Worm (Caenorhabditis elegans) whole organism, L3 larva: ENCODE measurements around the gene cnt-2.

Experiments used
- aly-2 ChIP-seq: fragments of 150-350 bp; optimal IDR thresholded peaks from 2 replicates; lab custom pipeline; 2014; ENCODE audit warnings: missing biosample characterization, missing genetic modification characterization
- ama-1 ChIP-seq: fragments of 150-350 bp; optimal IDR thresholded peaks from 2 replicates; lab custom pipeline; 2018
- ceh-16 ChIP-seq: sonication (generic microtip); optimal IDR thresholded peaks from 2 replicates; lab custom pipeline; 2017; ENCODE audit warnings: missing biosample characterization, missing genetic modification characterization
- ceh-28 ChIP-seq: fragments of 150-350 bp; optimal IDR thresholded peaks from 2 replicates; lab custom pipeline; 2014; ENCODE audit warnings: missing biosample characterization, missing genetic modification reagents, missing genetic modification characterization
- ceh-82 ChIP-seq: fragments of 150-350 bp; optimal IDR thresholded peaks from 2 replicates; lab custom pipeline; 2014; ENCODE audit warnings: missing biosample characterization, missing genetic modification characterization
- ceh-9 ChIP-seq: sonication (generic microtip); optimal IDR thresholded peaks from 2 replicates; lab custom pipeline; 2018; ENCODE audit warnings: missing biosample characterization, missing genetic modification characterization
- daf-12 ChIP-seq: fragments of 150-350 bp; optimal IDR thresholded peaks from 2 replicates; lab custom pipeline; 2014; ENCODE audit warnings: missing biosample characterization, missing genetic modification reagents, missing genetic modification characterization
- egl-27 ChIP-seq: sonication (generic microtip); optimal IDR thresholded peaks from 4 replicates; lab custom pipeline; 2017; ENCODE audit warnings: missing biosample characterization, missing genetic modification reagents, missing genetic modification characterization
- elt-1 ChIP-seq: fragments of 150-350 bp; optimal IDR thresholded peaks from 2 replicates; lab custom pipeline; 2014; ENCODE audit warnings: missing biosample characterization, missing genetic modification characterization
- elt-2 ChIP-seq: sonication (generic microtip); optimal IDR thresholded peaks from 2 replicates; lab custom pipeline; 2016; ENCODE audit warnings: missing genetic modification reagents, mild to moderate bottlenecking, missing genetic modification characterization, missing compliant biosample characterization
- elt-3 ChIP-seq, 3 experiments: fragments of 150-350 bp in 1 of 3; sonication (generic microtip) in 2 of 3; optimal IDR thresholded peaks; 2 replicates in 2 of 3; 4 replicates in 1 of 3; lab custom pipeline; 2014 to 2017; ENCODE audit warnings: missing biosample characterization in 3 of 3, missing genetic modification characterization in 3 of 3
- eor-1 ChIP-seq, 2 experiments: fragments of 150-350 bp; optimal IDR thresholded peaks; 2 replicates each; lab custom pipeline; 2014 to 2018; ENCODE audit warnings: missing biosample characterization in 2 of 2, missing genetic modification characterization in 2 of 2
- fkh-10 ChIP-seq: sonication (generic microtip); optimal IDR thresholded peaks from 2 replicates; lab custom pipeline; 2017; ENCODE audit warnings: missing biosample characterization, missing genetic modification reagents, missing genetic modification characterization
- fkh-2 ChIP-seq: fragments of 150-350 bp; optimal IDR thresholded peaks from 2 replicates; lab custom pipeline; 2014; ENCODE audit warnings: missing biosample characterization, missing genetic modification reagents, missing genetic modification characterization
- fos-1 ChIP-seq: fragments of 150-350 bp; optimal IDR thresholded peaks from 2 replicates; lab custom pipeline; 2014; ENCODE audit warnings: missing biosample characterization, missing genetic modification characterization
- hmg-11 ChIP-seq: sonication (generic microtip); optimal IDR thresholded peaks from 2 replicates; lab custom pipeline; 2016; ENCODE audit warnings: missing genetic modification characterization, missing compliant biosample characterization
- jun-1 ChIP-seq: fragments of 150-350 bp; optimal IDR thresholded peaks from 2 replicates; lab custom pipeline; 2014; ENCODE audit warnings: missing biosample characterization, missing genetic modification reagents, missing genetic modification characterization
- lin-15B ChIP-seq: fragments of 150-350 bp; optimal IDR thresholded peaks from 2 replicates; lab custom pipeline; 2014; ENCODE audit warnings: missing biosample characterization, missing genetic modification characterization
- lin-39 ChIP-seq: fragments of 150-350 bp; optimal IDR thresholded peaks from 2 replicates; lab custom pipeline; 2018; ENCODE audit warnings: missing biosample characterization, missing genetic modification reagents, missing genetic modification characterization
- lsy-12 ChIP-seq: sonication (generic microtip); optimal IDR thresholded peaks from 2 replicates; lab custom pipeline; 2016; ENCODE audit warnings: mild to moderate bottlenecking, missing genetic modification characterization, missing compliant biosample characterization
- mdl-1 ChIP-seq: fragments of 150-350 bp; optimal IDR thresholded peaks from 2 replicates; lab custom pipeline; 2014; ENCODE audit warnings: missing biosample characterization, missing genetic modification characterization
- nfya-1 ChIP-seq: sonication (generic microtip); optimal IDR thresholded peaks from 2 replicates; lab custom pipeline; 2017; ENCODE audit warnings: missing genetic modification characterization, mild to moderate bottlenecking, missing compliant biosample characterization, antibody characterized with exemption, moderate library complexity; ENCODE audit not compliant: insufficient read depth
- nhr-23 ChIP-seq: fragments of 150-350 bp; optimal IDR thresholded peaks from 2 replicates; lab custom pipeline; 2014; ENCODE audit warnings: missing biosample characterization, missing genetic modification reagents, missing genetic modification characterization
- nhr-25 ChIP-seq: sonication (generic microtip); optimal IDR thresholded peaks from 2 replicates; lab custom pipeline; 2017; ENCODE audit warnings: missing biosample characterization, missing genetic modification characterization
- nhr-43 ChIP-seq: sonication (generic microtip); optimal IDR thresholded peaks from 2 replicates; lab custom pipeline; 2016; ENCODE audit warnings: mild to moderate bottlenecking, missing genetic modification characterization, missing compliant biosample characterization; ENCODE audit not compliant: poor library complexity, severe bottlenecking
- nhr-67 ChIP-seq: fragments of 150-350 bp; optimal IDR thresholded peaks from 2 replicates; lab custom pipeline; 2014; ENCODE audit warnings: missing biosample characterization, missing genetic modification characterization
- nhr-77 ChIP-seq: fragments of 150-350 bp; optimal IDR thresholded peaks from 2 replicates; lab custom pipeline; 2014; ENCODE audit warnings: missing biosample characterization, missing genetic modification characterization
- pha-4 ChIP-seq: fragments of 150-350 bp; optimal IDR thresholded peaks from 2 replicates; lab custom pipeline; 2014; ENCODE audit warnings: missing biosample characterization, missing genetic modification reagents, missing genetic modification characterization
- pqm-1 ChIP-seq: fragments of 150-350 bp; optimal IDR thresholded peaks from 2 replicates; lab custom pipeline; 2017; ENCODE audit warnings: missing biosample characterization, missing genetic modification characterization, inconsistent platforms
- sea-2 ChIP-seq: fragments of 150-350 bp; sonication (generic microtip); optimal IDR thresholded peaks from 4 replicates; lab custom pipeline; 2014; ENCODE audit warnings: missing biosample characterization, missing genetic modification reagents, missing genetic modification characterization
- skn-1 ChIP-seq: fragments of 150-350 bp; optimal IDR thresholded peaks from 2 replicates; lab custom pipeline; 2014; ENCODE audit warnings: missing biosample characterization, missing genetic modification characterization
- snpc-4 ChIP-seq: fragments of 150-350 bp; optimal IDR thresholded peaks from 2 replicates; lab custom pipeline; 2014; ENCODE audit warnings: missing biosample characterization, missing genetic modification characterization
- tbx-2 ChIP-seq: sonication (generic microtip); optimal IDR thresholded peaks from 2 replicates; lab custom pipeline; 2016; ENCODE audit warnings: mild to moderate bottlenecking, missing genetic modification characterization, missing compliant biosample characterization
- unc-39 ChIP-seq: sonication (generic microtip); optimal IDR thresholded peaks from 4 replicates; lab custom pipeline; 2017; ENCODE audit warnings: missing biosample characterization, missing genetic modification characterization
- zag-1 ChIP-seq: fragments of 150-350 bp; optimal IDR thresholded peaks from 2 replicates; lab custom pipeline; 2014; ENCODE audit warnings: missing biosample characterization, missing genetic modification characterization
- ztf-11 ChIP-seq: fragments of 150-350 bp; optimal IDR thresholded peaks from 2 replicates; lab custom pipeline; 2014; ENCODE audit warnings: missing biosample characterization, missing genetic modification characterization
- ztf-4 ChIP-seq: fragments of 150-350 bp; optimal IDR thresholded peaks from 2 replicates; lab custom pipeline; 2014; ENCODE audit warnings: missing biosample characterization, missing genetic modification characterization

cnt-2 gene

DNA sequence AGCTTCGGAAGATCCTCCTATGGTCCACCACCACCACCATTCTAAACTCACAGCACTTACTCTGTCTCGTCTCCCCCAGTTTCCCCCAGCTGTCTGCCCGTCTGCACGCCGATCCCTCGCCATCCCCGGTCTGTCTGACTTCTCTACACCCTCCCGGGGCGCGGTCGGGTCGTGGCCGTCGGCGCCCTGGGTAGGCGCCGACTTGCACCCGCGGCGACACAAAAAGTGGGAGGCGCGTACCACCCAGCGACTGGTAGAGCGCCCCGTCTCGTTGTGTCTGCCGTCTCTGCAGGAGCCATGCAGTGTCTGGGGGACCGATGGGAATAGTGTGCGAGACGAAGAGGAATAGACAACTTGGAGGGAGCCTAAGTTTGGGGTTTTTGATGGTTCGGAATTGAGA is 20.8 kb upstream of the cnt-2 start (continued):
- TF ChIP-seq nhr-23 (tag; lab: Kevin White, UChicago) (peak; percentile 95), ceh-28 (tag; lab: Kevin White, UChicago) (peak; percentile 90), ztf-4 (tag; lab: Kevin White, UChicago) (peak; percentile 3), nfya-1 (tag; lab: Kevin White, UChicago) (peak; percentile 98), lsy-12 (tag; lab: Kevin White, UChicago) (peak; percentile 90), elt-1 (no peak), lin-15B (tag; lab: Kevin White, UChicago) (peak; percentile 62), aly-2 (tag; lab: Kevin White, UChicago) (no peak)

DNA sequence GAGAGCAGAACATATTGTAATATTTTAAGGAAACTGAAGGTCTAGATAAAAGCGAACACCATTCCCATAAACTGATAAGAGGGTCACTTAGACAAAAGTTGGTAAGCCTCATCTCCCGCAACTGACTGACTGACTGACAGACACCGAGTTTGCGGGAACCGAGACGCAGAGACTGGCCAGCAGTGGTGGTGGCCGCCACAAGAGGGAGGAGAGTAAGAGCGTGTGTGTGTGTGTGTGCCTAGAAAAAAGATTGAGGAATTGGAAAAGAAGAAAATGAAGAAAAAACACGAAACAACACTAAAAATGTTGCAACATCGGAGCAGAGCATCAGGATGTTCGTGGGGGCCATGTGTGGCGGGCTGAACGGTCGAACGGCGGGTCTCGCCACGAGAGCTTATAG is 20.2 kb upstream of the cnt-2 start:
- TF ChIP-seq fos-1 (tag; lab: Kevin White, UChicago), result no peak
- TF ChIP-seq ceh-28 (tag; lab: Kevin White, UChicago), result no peak
- TF ChIP-seq elt-1, result no peak
- TF ChIP-seq nfya-1 (tag; lab: Kevin White, UChicago), result peak; percentile 44
- no peak for TF ChIP-seq sea-2 (GFP tag; lab: Kevin White, UChicago)
- TF ChIP-seq hmg-11 (tag; lab: Kevin White, UChicago), result no peak
- TF ChIP-seq pqm-1, result no peak
- no peak for TF ChIP-seq ama-1
- no peak for TF ChIP-seq ceh-82 (tag; lab: Kevin White, UChicago)
- TF ChIP-seq ceh-16, result no peak
- no peak for TF ChIP-seq jun-1 (tag; lab: Kevin White, UChicago)
- no peak for TF ChIP-seq skn-1 (tag; lab: Kevin White, UChicago)
- no peak for TF ChIP-seq fkh-10 (GFP tag; lab: Kevin White, UChicago)
- TF ChIP-seq lsy-12 (tag; lab: Kevin White, UChicago), result no peak
- TF ChIP-seq tbx-2 (tag; lab: Kevin White, UChicago), result no peak
- TF ChIP-seq ztf-11 (tag; lab: Kevin White, UChicago), result no peak
- TF ChIP-seq unc-39 (tag; lab: Kevin White, UChicago), result no peak
- TF ChIP-seq ceh-9 (tag; lab: Kevin White, UChicago), result no peak
- no peak for TF ChIP-seq mdl-1 (tag; lab: Kevin White, UChicago)
- no peak for TF ChIP-seq zag-1 (tag; lab: Kevin White, UChicago)
- peak; percentile 47 for TF ChIP-seq pha-4 (tag; lab: Kevin White, UChicago)
- TF ChIP-seq lin-15B (tag; lab: Kevin White, UChicago), result peak; percentile 27
- TF ChIP-seq daf-12 (tag; lab: Kevin White, UChicago), result no peak
- TF ChIP-seq lin-39 (tag; lab: Kevin White, UChicago), result peak; percentile 80
- no peak for TF ChIP-seq elt-2 (tag; lab: Kevin White, UChicago)

DNA sequence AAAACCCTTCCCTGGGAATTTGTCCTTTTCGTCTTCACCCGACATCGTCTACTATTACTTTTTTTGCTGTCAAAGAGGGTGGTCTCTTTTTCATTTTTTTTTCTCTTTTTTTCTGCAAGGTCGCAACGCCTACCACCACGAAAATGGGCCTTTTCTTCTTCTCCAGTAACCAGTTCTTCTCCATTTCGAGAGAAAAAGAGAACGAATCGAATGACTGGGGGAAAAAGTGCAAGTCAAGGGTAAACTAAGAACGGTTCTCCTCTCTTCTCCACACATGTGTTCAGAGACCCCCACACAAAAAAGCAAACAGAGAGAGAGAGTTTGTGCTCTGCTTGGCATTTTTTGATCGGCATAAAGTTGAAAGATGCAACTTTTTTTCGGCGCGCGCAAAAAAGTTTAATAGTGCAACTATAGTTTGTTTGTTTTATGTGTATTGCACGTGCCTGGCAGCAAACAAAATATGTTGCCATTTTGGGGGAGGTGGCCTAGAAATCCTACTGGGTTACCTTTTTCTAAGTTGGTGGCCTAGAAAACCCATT is 18.3 kb upstream of the cnt-2 start:
- TF ChIP-seq lin-15B (tag; lab: Kevin White, UChicago) (no peak), daf-12 (tag; lab: Kevin White, UChicago) (no peak), fkh-2 (no peak), nhr-23 (tag; lab: Kevin White, UChicago) (peak; percentile 16), pha-4 (tag; lab: Kevin White, UChicago) (peak; percentile 93), zag-1 (tag; lab: Kevin White, UChicago) (no peak), hmg-11 (tag; lab: Kevin White, UChicago) (no peak), ceh-82 (tag; lab: Kevin White, UChicago) (no peak), lsy-12 (tag; lab: Kevin White, UChicago) (no peak), nhr-25 (tag; lab: Kevin White, UChicago) (peak; percentile 62), mdl-1 (tag; lab: Kevin White, UChicago) (no peak), nhr-77 (tag; lab: Kevin White, UChicago) (no peak), elt-3 (tag; optimal IDR thresholded peaks at IDR 0.05; lab: Kevin White, UChicago) (no peak), nhr-43 (no peak), ceh-28 (tag; lab: Kevin White, UChicago) (peak; percentile 4), eor-1 (tag; optimal IDR thresholded peaks at IDR 0.05; lab: Kevin White, UChicago) (no peak), nhr-67 (tag; lab: Kevin White, UChicago) (no peak), egl-27 (tag; lab: Kevin White, UChicago) (no peak), snpc-4 (tag; lab: Kevin White, UChicago) (no peak), fos-1 (tag; lab: Kevin White, UChicago) (no peak), sea-2 (GFP tag; lab: Kevin White, UChicago) (no peak), pqm-1 (no peak), fkh-10 (GFP tag; lab: Kevin White, UChicago) (no peak), nfya-1 (tag; lab: Kevin White, UChicago) (peak; percentile 6), unc-39 (tag; lab: Kevin White, UChicago) (no peak), lin-39 (tag; lab: Kevin White, UChicago) (no peak), aly-2 (tag; lab: Kevin White, UChicago) (no peak)
